Worm (Caenorhabditis elegans): Measurements from ENCODE around the gene F58B4.5.

ce11 chrV:10883478-10883877, 49.0 kb upstream of the F58B4.5 start, which contains the start of gene F32D8.2:
- TF ChIP-seq odd-2 (tag; optimal IDR thresholded peaks at IDR 0.05) = no peak
- no peak for TF ChIP-seq che-1 (tag; optimal IDR thresholded peaks at IDR 0.05)
- no peak for TF ChIP-seq hlh-6 (tag; optimal IDR thresholded peaks at IDR 0.05)
- no peak for TF ChIP-seq fkh-10 (GFP tag; optimal IDR thresholded peaks at IDR 0.05)
- TF ChIP-seq sox-2 (GFP tag; IDR thresholded peaks at IDR 0.05) = no peak
- TF ChIP-seq Y22D7AL.16 (tag; optimal IDR thresholded peaks at IDR 0.05) = no peak
- TF ChIP-seq ref-2 (tag; optimal IDR thresholded peaks at IDR 0.05) = no peak

All from whole organism, late embryonic.